Worm (Caenorhabditis elegans) whole organism, L2 larva: Measurements from ENCODE around the gene Y62H9A.13.

ENCODE experiments used
- C34F6.9 ChIP-seq: fragments of 150-350 bp; optimal IDR thresholded peaks from 2 replicates; lab custom pipeline; 2014; ENCODE audit warnings: missing biosample characterization, missing genetic modification characterization
- F13H6.1 ChIP-seq: sonication (generic microtip); optimal IDR thresholded peaks from 2 replicates; lab custom pipeline; 2016; ENCODE audit warnings: missing genetic modification characterization, missing compliant biosample characterization
- R02D3.7 ChIP-seq: fragments of 150-350 bp; optimal IDR thresholded peaks from 2 replicates; lab custom pipeline; 2014; ENCODE audit warnings: missing biosample characterization, missing genetic modification characterization
- Y55F3AM.14 ChIP-seq: fragments of 200-800 bp; sonication (Bioruptor generic); optimal IDR thresholded peaks from 2 replicates; lab custom pipeline; 2018; ENCODE audit warnings: mild to moderate bottlenecking, missing genetic modification characterization, missing compliant biosample characterization
- ZK546.5 ChIP-seq: sonication (generic microtip); optimal IDR thresholded peaks from 2 replicates; lab custom pipeline; 2017; ENCODE audit warnings: missing biosample characterization, missing genetic modification characterization
- alr-1 ChIP-seq: fragments of 150-350 bp; optimal IDR thresholded peaks from 2 replicates; lab custom pipeline; 2014; ENCODE audit warnings: missing biosample characterization, missing genetic modification characterization
- aly-2 ChIP-seq: fragments of 150-350 bp; optimal IDR thresholded peaks from 2 replicates; lab custom pipeline; 2014; ENCODE audit warnings: missing biosample characterization, missing genetic modification characterization
- ama-1 ChIP-seq: fragments of 150-350 bp; optimal IDR thresholded peaks from 2 replicates; lab custom pipeline; 2018; ENCODE audit warnings: inconsistent platforms
- blmp-1 ChIP-seq: sonication (generic microtip); optimal IDR thresholded peaks from 2 replicates; lab custom pipeline; 2017; ENCODE audit warnings: missing genetic modification characterization, mild to moderate bottlenecking, missing compliant biosample characterization, antibody characterized with exemption, moderate library complexity; ENCODE audit not compliant: insufficient read depth
- ceh-16 ChIP-seq: fragments of 150-350 bp; optimal IDR thresholded peaks from 2 replicates; lab custom pipeline; 2014; ENCODE audit warnings: missing biosample characterization, missing genetic modification characterization
- ceh-82 ChIP-seq: fragments of 150-350 bp; optimal IDR thresholded peaks from 2 replicates; lab custom pipeline; 2014; ENCODE audit warnings: missing biosample characterization, missing genetic modification characterization
- crh-2 ChIP-seq: sonication (generic microtip); optimal IDR thresholded peaks from 2 replicates; lab custom pipeline; 2017; ENCODE audit warnings: missing biosample characterization, missing genetic modification characterization
- dmd-4 ChIP-seq: sonication (generic microtip); optimal IDR thresholded peaks from 2 replicates; lab custom pipeline; 2017; ENCODE audit warnings: missing biosample characterization, missing genetic modification characterization
- egl-27 ChIP-seq: sonication (generic microtip); optimal IDR thresholded peaks from 3 replicates; lab custom pipeline; 2017; ENCODE audit warnings: missing biosample characterization, missing genetic modification reagents, missing genetic modification characterization
- elt-1 ChIP-seq: fragments of 150-350 bp; optimal IDR thresholded peaks from 2 replicates; lab custom pipeline; 2014; ENCODE audit warnings: missing biosample characterization, missing genetic modification characterization
- elt-3 ChIP-seq: sonication (generic microtip); optimal IDR thresholded peaks from 2 replicates; lab custom pipeline; 2017; ENCODE audit warnings: missing biosample characterization, missing genetic modification characterization
- fos-1 ChIP-seq: fragments of 150-350 bp; optimal IDR thresholded peaks from 2 replicates; lab custom pipeline; 2014; ENCODE audit warnings: missing biosample characterization, missing genetic modification characterization
- gmeb-1 ChIP-seq: fragments of 150-350 bp; optimal IDR thresholded peaks from 2 replicates; lab custom pipeline; 2014; ENCODE audit warnings: missing biosample characterization, missing genetic modification characterization
- lin-11 ChIP-seq: fragments of 150-350 bp; sonication (generic microtip); optimal IDR thresholded peaks from 2 replicates; lab custom pipeline; 2014; ENCODE audit warnings: missing biosample characterization, missing genetic modification characterization, inconsistent platforms, mixed read lengths
- lin-13 ChIP-seq: fragments of 150-350 bp; optimal IDR thresholded peaks from 2 replicates; lab custom pipeline; 2014; ENCODE audit warnings: missing biosample characterization, missing genetic modification reagents, missing genetic modification characterization
- lin-39 ChIP-seq: fragments of 150-350 bp; optimal IDR thresholded peaks from 2 replicates; lab custom pipeline; 2014; ENCODE audit warnings: missing biosample characterization, missing genetic modification reagents, missing genetic modification characterization
- lsy-2 ChIP-seq, 2 experiments: fragments of 150-350 bp in 1 of 2; sonication (generic microtip) in 1 of 2; optimal IDR thresholded peaks; 2 replicates each; lab custom pipeline; 2014 to 2017; ENCODE audit warnings: missing biosample characterization in 2 of 2, missing genetic modification characterization in 2 of 2
- mab-5 ChIP-seq: fragments of 150-350 bp; optimal IDR thresholded peaks from 2 replicates; lab custom pipeline; 2014; ENCODE audit warnings: missing biosample characterization, missing genetic modification characterization
- mbf-1 ChIP-seq: sonication (generic microtip); optimal IDR thresholded peaks from 2 replicates; lab custom pipeline; 2017; ENCODE audit warnings: missing biosample characterization, missing genetic modification characterization
- mdl-1 ChIP-seq, 2 experiments: fragments of 150-350 bp in 1 of 2; sonication (generic microtip) in 1 of 2; optimal IDR thresholded peaks; 2 replicates each; lab custom pipeline; 2017; ENCODE audit warnings: missing biosample characterization in 2 of 2, missing genetic modification characterization in 2 of 2
- nhr-10 ChIP-seq: sonication (generic microtip); optimal IDR thresholded peaks from 2 replicates; lab custom pipeline; 2017; ENCODE audit warnings: missing biosample characterization, missing genetic modification characterization
- nhr-11 ChIP-seq: fragments of 150-350 bp; optimal IDR thresholded peaks from 2 replicates; lab custom pipeline; 2014; ENCODE audit warnings: missing biosample characterization, missing genetic modification characterization
- nhr-12 ChIP-seq: fragments of 150-350 bp; optimal IDR thresholded peaks from 2 replicates; lab custom pipeline; 2014; ENCODE audit warnings: missing biosample characterization, missing genetic modification characterization
- nhr-129 ChIP-seq: fragments of 150-350 bp; optimal IDR thresholded peaks from 2 replicates; lab custom pipeline; 2014; ENCODE audit warnings: missing biosample characterization, missing genetic modification characterization
- nhr-21 ChIP-seq: fragments of 150-350 bp; optimal IDR thresholded peaks from 2 replicates; lab custom pipeline; 2014; ENCODE audit warnings: missing biosample characterization, missing genetic modification characterization
- nhr-23 ChIP-seq: fragments of 150-350 bp; optimal IDR thresholded peaks from 2 replicates; lab custom pipeline; 2014; ENCODE audit warnings: missing biosample characterization, missing genetic modification reagents, missing genetic modification characterization
- nhr-237 ChIP-seq: fragments of 150-350 bp; optimal IDR thresholded peaks from 2 replicates; lab custom pipeline; 2014; ENCODE audit warnings: missing biosample characterization, missing genetic modification characterization
- nhr-25 ChIP-seq: fragments of 150-350 bp; sonication (generic microtip); optimal IDR thresholded peaks from 3 replicates; lab custom pipeline; 2014; ENCODE audit warnings: missing biosample characterization, missing genetic modification characterization
- nhr-6 ChIP-seq: fragments of 150-350 bp; optimal IDR thresholded peaks from 2 replicates; lab custom pipeline; 2014; ENCODE audit warnings: missing biosample characterization, missing genetic modification characterization
- nhr-77 ChIP-seq: fragments of 150-350 bp; optimal IDR thresholded peaks from 2 replicates; lab custom pipeline; 2014; ENCODE audit warnings: missing biosample characterization, missing genetic modification characterization
- peb-1 ChIP-seq: fragments of 150-350 bp; optimal IDR thresholded peaks from 2 replicates; lab custom pipeline; 2014; ENCODE audit warnings: missing biosample characterization, missing genetic modification characterization
- sem-4 ChIP-seq: fragments of 150-350 bp; optimal IDR thresholded peaks from 2 replicates; lab custom pipeline; 2014; ENCODE audit warnings: missing biosample characterization, missing genetic modification reagents, missing genetic modification characterization
- skn-1 ChIP-seq: sonication (generic microtip); optimal IDR thresholded peaks from 2 replicates; lab custom pipeline; 2017; ENCODE audit warnings: missing biosample characterization, missing genetic modification characterization
- sma-3 ChIP-seq: sonication (generic microtip); optimal IDR thresholded peaks from 2 replicates; lab custom pipeline; 2016; ENCODE audit warnings: missing genetic modification reagents, missing genetic modification characterization, missing compliant biosample characterization
- sma-9 ChIP-seq, 2 experiments: fragments of 150-350 bp in 1 of 2; sonication (generic microtip) in 1 of 2; optimal IDR thresholded peaks; 2 replicates each; lab custom pipeline; 2014 to 2016; ENCODE audit warnings: missing genetic modification characterization in 2 of 2, mild to moderate bottlenecking in 1 of 2, missing biosample characterization in 1 of 2, missing compliant biosample characterization in 1 of 2, missing genetic modification reagents in 1 of 2, moderate library complexity in 1 of 2
- snpc-4 ChIP-seq: fragments of 150-350 bp; optimal IDR thresholded peaks from 2 replicates; lab custom pipeline; 2014; ENCODE audit warnings: missing biosample characterization, missing genetic modification characterization
- unc-39 ChIP-seq: fragments of 150-350 bp; optimal IDR thresholded peaks from 2 replicates; lab custom pipeline; 2014; ENCODE audit warnings: missing biosample characterization, missing genetic modification characterization
- unc-55 ChIP-seq: fragments of 150-350 bp; sonication (generic microtip); optimal IDR thresholded peaks from 3 replicates; lab custom pipeline; 2014; ENCODE audit warnings: missing biosample characterization, missing genetic modification reagents, missing genetic modification characterization
- unc-62 ChIP-seq: fragments of 150-350 bp; optimal IDR thresholded peaks from 2 replicates; lab custom pipeline; 2014; ENCODE audit warnings: missing biosample characterization, missing genetic modification reagents, missing genetic modification characterization
- zag-1 ChIP-seq: fragments of 150-350 bp; optimal IDR thresholded peaks from 2 replicates; lab custom pipeline; 2014; ENCODE audit warnings: missing biosample characterization, missing genetic modification characterization
- ztf-1 ChIP-seq: fragments of 200-800 bp; sonication (Bioruptor generic); conservative IDR thresholded peaks from 2 replicates; pipeline ENCODE4 v1.3.6; 2022; ENCODE audit warnings: missing genetic modification characterization, missing compliant biosample characterization
- ztf-11 ChIP-seq: sonication (generic microtip); optimal IDR thresholded peaks from 2 replicates; lab custom pipeline; 2017; ENCODE audit warnings: missing biosample characterization, missing genetic modification characterization
- ztf-4 ChIP-seq: fragments of 150-350 bp; optimal IDR thresholded peaks from 2 replicates; lab custom pipeline; 2014; ENCODE audit warnings: missing biosample characterization, missing genetic modification characterization

Y62H9A.13 gene

DNA sequence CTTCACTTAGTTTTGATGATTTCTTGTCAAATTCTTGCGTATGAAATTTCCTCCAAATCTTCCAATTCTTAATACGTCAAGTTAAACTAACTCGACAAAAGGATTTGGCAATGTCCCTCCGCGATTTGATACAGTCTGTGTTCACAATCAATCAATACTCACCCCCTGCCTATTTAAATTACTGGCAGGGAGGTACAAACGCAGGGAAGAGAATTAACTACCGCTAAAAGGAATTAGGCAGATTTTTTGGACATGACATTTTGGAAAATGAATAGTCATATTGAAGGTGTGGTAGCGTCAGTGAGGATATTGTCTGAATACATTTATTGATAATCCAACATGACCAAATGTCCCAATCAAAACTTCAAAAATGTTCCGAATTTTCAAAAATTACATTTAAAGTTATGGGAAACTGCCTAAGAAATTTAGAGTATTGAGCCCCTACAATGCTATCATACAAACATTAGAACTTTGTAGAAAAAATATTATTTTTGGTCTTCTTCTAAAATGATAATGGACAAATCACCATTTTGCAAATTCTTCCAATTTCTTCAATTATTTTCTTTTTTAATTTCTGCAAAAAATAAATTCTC, 20.6 kb downstream of the Y62H9A.13 start:
- TF ChIP-seq lin-13 (GFP tag; lab: Kevin White, UChicago) (peak; percentile 99), fos-1 (tag; lab: Kevin White, UChicago) (peak; percentile 98), nhr-129 (peak; percentile 100), nhr-12 (peak; percentile 70), elt-1 (tag; lab: Kevin White, UChicago) (no peak), R02D3.7 (tag; lab: Kevin White, UChicago) (peak; percentile 78), nhr-25 (tag; lab: Kevin White, UChicago) (peak; percentile 98), ama-1 (peak; percentile 51), dmd-4 (tag; lab: Kevin White, UChicago) (peak; percentile 75), F13H6.1 (peak; percentile 98), sem-4 (tag; lab: Kevin White, UChicago) (peak; percentile 97), ceh-82 (tag; lab: Kevin White, UChicago) (peak; percentile 96), unc-55 (GFP tag; lab: Kevin White, UChicago) (peak; percentile 99), aly-2 (tag; lab: Kevin White, UChicago) (no peak), egl-27 (peak; percentile 99), unc-39 (tag; lab: Kevin White, UChicago) (peak; percentile 89), nhr-77 (tag; lab: Kevin White, UChicago) (peak; percentile 98), ZK546.5 (tag; lab: Kevin White, UChicago) (peak; percentile 71), elt-3 (peak; percentile 77), ztf-1 (GFP tag; lab: Robert Waterston, UW) (0 out of 2 replicates have a peak, but pooled peaks have one; percentile 55), C34F6.9 (tag; lab: Kevin White, UChicago) (peak; percentile 98), ztf-11 (tag; lab: Kevin White, UChicago) (peak; percentile 77), Y55F3AM.14 (GFP tag; lab: Kevin White, UChicago) (peak; percentile 92), nhr-23 (tag; lab: Kevin White, UChicago) (no peak), mbf-1 (tag; lab: Kevin White, UChicago) (peak; percentile 75), mab-5 (peak; percentile 98), lsy-2 (tag; optimal IDR thresholded peaks at IDR 0.05; lab: Kevin White, UChicago) (peak; percentile 95 to 97), skn-1 (tag; lab: Kevin White, UChicago) (peak; percentile 98), lin-39 (tag; lab: Kevin White, UChicago) (peak; percentile 93), nhr-21 (peak; percentile 100), ceh-16 (tag; lab: Kevin White, UChicago) (peak; percentile 92), sma-3 (peak; percentile 99), peb-1 (no peak), zag-1 (tag; lab: Kevin White, UChicago) (peak; percentile 96), unc-62 (peak; percentile 93), mdl-1 (tag; optimal IDR thresholded peaks at IDR 0.05; lab: Kevin White, UChicago) (peak; percentile 90 to 92), nhr-6 (peak; percentile 99), alr-1 (no peak), blmp-1 (tag; lab: Kevin White, UChicago) (peak; percentile 93), snpc-4 (tag; lab: Kevin White, UChicago) (peak; percentile 91), nhr-237 (tag; lab: Kevin White, UChicago) (peak; percentile 96), crh-2 (tag; lab: Kevin White, UChicago) (peak; percentile 99), sma-9 (GFP tag; optimal IDR thresholded peaks at IDR 0.05; lab: Kevin White, UChicago) (peak; percentile 99), sma-9 (tag; optimal IDR thresholded peaks at IDR 0.05; lab: Kevin White, UChicago) (no peak), lin-11 (tag; lab: Kevin White, UChicago) (peak; percentile 76), nhr-10 (tag; lab: Kevin White, UChicago) (peak; percentile 99), nhr-11 (tag; lab: Kevin White, UChicago) (peak; percentile 62), ztf-4 (tag; lab: Kevin White, UChicago) (peak; percentile 91), gmeb-1 (tag; lab: Kevin White, UChicago) (peak; percentile 97)
